Comparison of ENCODE assay signal across 4 worm cellular contexts in the genomic region with DNA sequence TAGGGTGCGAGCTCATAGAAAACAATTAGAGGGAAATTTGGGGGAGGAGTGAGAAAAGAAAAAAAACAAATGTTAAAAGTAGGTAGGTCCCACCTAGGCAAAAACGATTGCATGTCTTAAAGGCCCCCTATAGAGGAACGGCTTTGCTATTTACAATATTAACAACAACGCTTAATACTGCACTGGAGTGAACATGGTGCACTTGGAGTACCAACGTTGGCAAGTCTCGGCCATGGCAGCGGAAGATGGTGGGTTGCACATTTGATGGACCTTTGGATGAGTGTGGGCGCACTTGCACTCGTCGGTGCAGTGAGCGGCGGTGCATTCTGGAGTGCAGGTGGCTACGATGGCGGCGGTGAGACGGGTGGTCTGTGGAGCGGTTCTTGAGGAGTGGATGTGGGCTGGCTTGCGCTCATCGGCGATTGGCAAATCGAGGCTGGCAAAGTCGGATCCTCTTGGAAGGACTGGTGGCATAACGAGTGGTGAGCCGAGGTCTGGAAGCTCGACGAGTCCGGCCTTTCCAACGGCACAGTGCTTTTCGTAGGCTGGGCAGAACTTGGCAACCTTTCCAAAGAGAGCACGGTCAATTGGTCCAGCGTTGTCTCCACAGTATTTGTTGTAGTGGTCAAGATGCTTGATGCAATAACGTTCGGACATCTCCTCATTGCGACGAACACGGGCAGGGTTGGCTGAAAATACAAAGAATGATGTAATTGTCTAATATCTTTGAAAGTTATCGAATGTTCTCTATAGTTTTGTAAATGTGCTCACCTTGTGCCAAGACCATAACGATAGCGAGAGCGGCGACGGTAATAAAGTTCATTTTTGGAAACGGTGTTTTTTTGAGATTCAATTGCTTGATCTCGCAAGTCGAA.
TF ChIP-seq lines count a peak whose summit lies in the region.

No protein-coding gene starts in this region.

TF ChIP-seq in whole organism, L2 larva, 48 proteins besides CTCF, POLR2A, EP300 and RAD21 (continued from another document):
- TF ChIP-seq mbf-1 (tag; optimal IDR thresholded peaks at IDR 0.05; lab: Kevin White, UChicago) (no peak), aly-2 (tag; optimal IDR thresholded peaks at IDR 0.05; lab: Kevin White, UChicago) (no peak), C34F6.9 (tag; optimal IDR thresholded peaks at IDR 0.05; lab: Kevin White, UChicago) (no peak), unc-55 (GFP tag; optimal IDR thresholded peaks at IDR 0.05; lab: Kevin White, UChicago) (no peak), mab-5 (tag; optimal IDR thresholded peaks at IDR 0.05; lab: Kevin White, UChicago) (no peak), ceh-16 (tag; optimal IDR thresholded peaks at IDR 0.05; lab: Kevin White, UChicago) (no peak), lin-39 (tag; optimal IDR thresholded peaks at IDR 0.05; lab: Kevin White, UChicago) (no peak), snpc-4 (tag; optimal IDR thresholded peaks at IDR 0.05; lab: Kevin White, UChicago) (no peak), lin-13 (GFP tag; optimal IDR thresholded peaks at IDR 0.05; lab: Kevin White, UChicago) (no peak), R02D3.7 (tag; optimal IDR thresholded peaks at IDR 0.05; lab: Kevin White, UChicago) (no peak), fos-1 (tag; optimal IDR thresholded peaks at IDR 0.05; lab: Kevin White, UChicago) (no peak), lin-11 (tag; optimal IDR thresholded peaks at IDR 0.05; lab: Kevin White, UChicago) (no peak), nhr-6 (tag; optimal IDR thresholded peaks at IDR 0.05; lab: Kevin White, UChicago) (peak; percentile 14), nhr-77 (tag; optimal IDR thresholded peaks at IDR 0.05; lab: Kevin White, UChicago) (no peak), ZK546.5 (tag; optimal IDR thresholded peaks at IDR 0.05; lab: Kevin White, UChicago) (no peak), nhr-25 (tag; optimal IDR thresholded peaks at IDR 0.05; lab: Kevin White, UChicago) (no peak), alr-1 (tag; optimal IDR thresholded peaks at IDR 0.05; lab: Kevin White, UChicago) (no peak), nhr-21 (tag; optimal IDR thresholded peaks at IDR 0.05; lab: Kevin White, UChicago) (peak; percentile 84), ztf-4 (tag; optimal IDR thresholded peaks at IDR 0.05; lab: Kevin White, UChicago) (no peak), blmp-1 (tag; optimal IDR thresholded peaks at IDR 0.05; lab: Kevin White, UChicago; ENCODE audit: insufficient read depth) (peak; percentile 46), nhr-237 (tag; optimal IDR thresholded peaks at IDR 0.05; lab: Kevin White, UChicago) (no peak), dmd-4 (tag; optimal IDR thresholded peaks at IDR 0.05; lab: Kevin White, UChicago) (no peak), nhr-23 (tag; optimal IDR thresholded peaks at IDR 0.05; lab: Kevin White, UChicago) (no peak)

TF ChIP-seq in whole organism, L3 larva, 47 proteins besides CTCF, POLR2A, EP300 and RAD21 (continued from another document):
- TF ChIP-seq lsy-12 (tag; optimal IDR thresholded peaks at IDR 0.05; lab: Kevin White, UChicago) = peak; percentile 69
- TF ChIP-seq tbx-2 (tag; optimal IDR thresholded peaks at IDR 0.05; lab: Kevin White, UChicago) = no peak

TF ChIP-seq in whole organism, L4 larva, 104 proteins besides CTCF, POLR2A, EP300 and RAD21 (continued from another document):
- TF ChIP-seq nhr-76 (tag; optimal IDR thresholded peaks at IDR 0.05; lab: Kevin White, UChicago) = no peak
- no peak for TF ChIP-seq dpl-1 (GFP tag; optimal IDR thresholded peaks at IDR 0.05; lab: Kevin White, UChicago)
- peak; percentile 6 for TF ChIP-seq nhr-25 (tag; optimal IDR thresholded peaks at IDR 0.05; lab: Kevin White, UChicago; ENCODE audit: borderline replicate concordance, insufficient read depth)
- peak in 1 of 2 experiments; percentile 75 for TF ChIP-seq unc-62 (GFP tag; optimal IDR thresholded peaks at IDR 0.05 in 1 of 2; lab: Kevin White, UChicago)
- no peak for TF ChIP-seq unc-62 (tag; optimal IDR thresholded peaks at IDR 0.05; lab: Kevin White, UChicago)
- peak; percentile 59 for TF ChIP-seq nhr-48 (tag; optimal IDR thresholded peaks at IDR 0.05; lab: Kevin White, UChicago)
- no peak for TF ChIP-seq dmd-9 (GFP tag; IDR thresholded peaks at IDR 0.05; lab: Robert Waterston, UW)
- TF ChIP-seq ama-1 (optimal IDR thresholded peaks at IDR 0.05; lab: Kevin White, UChicago) = peak; percentile 95
- TF ChIP-seq madf-5 (GFP tag; IDR thresholded peaks at IDR 0.05; lab: Robert Waterston, UW) = no peak
- TF ChIP-seq F26F4.8 (GFP tag; conservative IDR thresholded peaks at IDR 0.05; lab: Robert Waterston, UW) = no peak
- peak; percentile 7 for TF ChIP-seq mes-2 (tag; optimal IDR thresholded peaks at IDR 0.05; lab: Kevin White, UChicago; ENCODE audit: poor library complexity, severe bottlenecking)
- 0 out of 2 replicates have a peak, but pooled peaks have one; percentile 38 for TF ChIP-seq nhr-42 (GFP tag; IDR thresholded peaks at IDR 0.05; lab: Robert Waterston, UW)
- peak; percentile 76 for TF ChIP-seq T26A8.4 (GFP tag; IDR thresholded peaks at IDR 0.05; lab: Robert Waterston, UW)
- peak; percentile 36; the same call in 1 of the 2 replicates for TF ChIP-seq ctbp-1 (GFP tag; IDR thresholded peaks at IDR 0.05; lab: Robert Waterston, UW)
- TF ChIP-seq saeg-2 (GFP tag; IDR thresholded peaks at IDR 0.05; lab: Robert Waterston, UW) = 0 out of 2 replicates have a peak, but pooled peaks have one; percentile 61
- TF ChIP-seq D1046.2 (GFP tag; IDR thresholded peaks at IDR 0.05; lab: Robert Waterston, UW) = 0 out of 2 replicates have a peak, but pooled peaks have one; percentile 5
- TF ChIP-seq mdt-29 (GFP tag; IDR thresholded peaks at IDR 0.05; lab: Robert Waterston, UW) = peak; percentile 50; the same call in 1 of the 2 replicates
- TF ChIP-seq hlh-30 (tag; optimal IDR thresholded peaks at IDR 0.05; lab: Kevin White, UChicago; ENCODE audit: insufficient read depth) = peak; percentile 48
- 0 out of 2 replicates have a peak, but pooled peaks have one; percentile 14 for TF ChIP-seq lin-38 (GFP tag; IDR thresholded peaks at IDR 0.05; lab: Robert Waterston, UW)

TF ChIP-seq in whole organism, young adult, 124 proteins besides CTCF, POLR2A, EP300 and RAD21 (continued from another document):
- no peak for TF ChIP-seq cebp-1 (GFP tag; IDR thresholded peaks at IDR 0.05; lab: Robert Waterston, UW)
- no peak for TF ChIP-seq cebp-1 (tag; optimal IDR thresholded peaks at IDR 0.05; lab: Kevin White, UChicago)
- no peak for TF ChIP-seq hrde-1 (tag; optimal IDR thresholded peaks at IDR 0.05; lab: Kevin White, UChicago; ENCODE audit: borderline replicate concordance)
- TF ChIP-seq ceh-79 (tag; optimal IDR thresholded peaks at IDR 0.05; lab: Kevin White, UChicago) = peak; percentile 59
- no peak for TF ChIP-seq akir-1 (GFP tag; optimal IDR thresholded peaks at IDR 0.05; lab: Kevin White, UChicago)
- no peak for TF ChIP-seq F37B4.10 (GFP tag; IDR thresholded peaks at IDR 0.05; lab: Robert Waterston, UW)
- TF ChIP-seq nhr-80 (tag; optimal IDR thresholded peaks at IDR 0.05; lab: Kevin White, UChicago) = no peak
- peak; percentile 74; the same call in 1 of the 2 replicates for TF ChIP-seq egrh-3 (GFP tag; IDR thresholded peaks at IDR 0.05; lab: Robert Waterston, UW)
- no peak for TF ChIP-seq tlf-1 (GFP tag; optimal IDR thresholded peaks at IDR 0.05; lab: Kevin White, UChicago)
- no peak for TF ChIP-seq sea-2 (GFP tag; IDR thresholded peaks at IDR 0.05; lab: Robert Waterston, UW)
- no peak for TF ChIP-seq ceh-58 (GFP tag; IDR thresholded peaks at IDR 0.05; lab: Robert Waterston, UW)
- no peak for TF ChIP-seq K11D2.4 (GFP tag; IDR thresholded peaks at IDR 0.05; lab: Robert Waterston, UW)
- no peak for TF ChIP-seq hmg-20 (GFP tag; IDR thresholded peaks at IDR 0.05; lab: Robert Waterston, UW)
- TF ChIP-seq sdz-38 (tag; optimal IDR thresholded peaks at IDR 0.05; lab: Kevin White, UChicago) = no peak
- TF ChIP-seq him-1 (tag; optimal IDR thresholded peaks at IDR 0.05; lab: Kevin White, UChicago) = no peak
- TF ChIP-seq hlh-26 (GFP tag; conservative IDR thresholded peaks at IDR 0.05; lab: Robert Waterston, UW) = no peak
- peak; percentile 2 for TF ChIP-seq ceh-27 (GFP tag; optimal IDR thresholded peaks at IDR 0.05; lab: Kevin White, UChicago)
- no peak for TF ChIP-seq mel-28 (tag; optimal IDR thresholded peaks at IDR 0.05; lab: Kevin White, UChicago; ENCODE audit: borderline replicate concordance)
- peak; percentile 96 for TF ChIP-seq ama-1 (optimal IDR thresholded peaks at IDR 0.05; lab: Kevin White, UChicago)
- no peak for TF ChIP-seq ama-1 (GFP tag; optimal IDR thresholded peaks at IDR 0.05; lab: Kevin White, UChicago)
- TF ChIP-seq F55B11.4 (tag; optimal IDR thresholded peaks at IDR 0.05; lab: Kevin White, UChicago; ENCODE audit: borderline replicate concordance, insufficient read depth) = no peak
- no peak for TF ChIP-seq zim-3 (tag; optimal IDR thresholded peaks at IDR 0.05; lab: Kevin White, UChicago)
- no peak for TF ChIP-seq ZK185.1 (tag; optimal IDR thresholded peaks at IDR 0.05; lab: Kevin White, UChicago; ENCODE audit: poor library complexity, severe bottlenecking)
- TF ChIP-seq attf-6 (GFP tag; IDR thresholded peaks at IDR 0.05; lab: Robert Waterston, UW) = no peak
- no peak for TF ChIP-seq tbx-9 (tag; optimal IDR thresholded peaks at IDR 0.05; lab: Kevin White, UChicago; ENCODE audit: borderline replicate concordance)
- TF ChIP-seq madf-3 (GFP tag; IDR thresholded peaks at IDR 0.05; lab: Robert Waterston, UW) = no peak
- no peak for TF ChIP-seq ztf-6 (GFP tag; IDR thresholded peaks at IDR 0.05; lab: Robert Waterston, UW)
- no peak for TF ChIP-seq let-526 (GFP tag; IDR thresholded peaks at IDR 0.05; lab: Robert Waterston, UW)
- TF ChIP-seq lin-54 (GFP tag; optimal IDR thresholded peaks at IDR 0.05; lab: Kevin White, UChicago) = no peak
